Fruit fly (Drosophila melanogaster) whole organism, embryonic: Measurements from ENCODE around the gene CG7366.

ENCODE experiments used
- Adf1 ChIP-seq: fragments of 200-800 bp; sonication (Bioruptor generic); IDR thresholded peaks from 2 replicates; pipeline ENCODE4 v1.3.6; 2022; ENCODE audit warnings: missing biosample characterization, missing genetic modification characterization
- Atf-2 ChIP-seq: fragments of 200-800 bp; sonication (Bioruptor generic); optimal IDR thresholded peaks from 2 replicates; lab custom pipeline; 2016; ENCODE audit warnings: missing biosample characterization, missing genetic modification characterization
- CG11093 ChIP-seq: fragments of 200-800 bp; sonication (Bioruptor generic); IDR thresholded peaks from 3 replicates; pipeline ENCODE4 v1.3.6; 2022; ENCODE audit warnings: missing biosample characterization, missing genetic modification characterization
- CG12236 ChIP-seq: fragments of 200-800 bp; sonication (Bioruptor generic); optimal IDR thresholded peaks from 2 replicates; lab custom pipeline; 2016; ENCODE audit warnings: missing biosample characterization, missing genetic modification characterization
- CG1233 ChIP-seq: fragments of 200-800 bp; sonication (Bioruptor generic); optimal IDR thresholded peaks from 4 replicates; lab custom pipeline; 2018; ENCODE audit warnings: missing biosample characterization, mild to moderate bottlenecking, missing genetic modification characterization
- CG12391 ChIP-seq: fragments of 200-800 bp; sonication (Bioruptor generic); optimal IDR thresholded peaks from 3 replicates; lab custom pipeline; 2018; ENCODE audit warnings: missing biosample characterization, mild to moderate bottlenecking, missing genetic modification characterization, moderate library complexity
- CG12769 ChIP-seq: fragments of 200-800 bp; sonication (Bioruptor generic); optimal IDR thresholded peaks from 2 replicates; lab custom pipeline; 2019; ENCODE audit warnings: missing biosample characterization, mild to moderate bottlenecking, missing genetic modification characterization, moderate library complexity
- CG15073 ChIP-seq: fragments of 200-800 bp; sonication (Bioruptor generic); optimal IDR thresholded peaks from 2 replicates; lab custom pipeline; 2016; ENCODE audit warnings: missing biosample characterization, missing genetic modification characterization
- CG18262 ChIP-seq: fragments of 200-800 bp; optimal IDR thresholded peaks from 3 replicates; lab custom pipeline; 2019; ENCODE audit warnings: missing biosample characterization, mild to moderate bottlenecking, missing genetic modification characterization, moderate library complexity
- CG31388 ChIP-seq: fragments of 200-800 bp; sonication (Bioruptor generic); optimal IDR thresholded peaks from 2 replicates; lab custom pipeline; 2016; ENCODE audit warnings: missing biosample characterization, missing genetic modification characterization
- CG32772 ChIP-seq: fragments of 200-800 bp; sonication (Bioruptor generic); IDR thresholded peaks from 2 replicates; pipeline ENCODE4 v1.3.6; 2022; ENCODE audit warnings: missing biosample characterization, missing genetic modification characterization
- CG4328 ChIP-seq: fragments of 200-800 bp; sonication (Bioruptor generic); optimal IDR thresholded peaks from 3 replicates; lab custom pipeline; 2017; ENCODE audit warnings: missing biosample characterization, missing genetic modification reagents, missing genetic modification characterization
- CG4404 ChIP-seq: fragments of 200-800 bp; sonication (Bioruptor generic); IDR thresholded peaks from 2 replicates; pipeline ENCODE4 v1.3.6; 2022; ENCODE audit warnings: missing biosample characterization, missing genetic modification characterization
- CG5180 ChIP-seq: fragments of 200-800 bp; sonication (Bioruptor generic); optimal IDR thresholded peaks from 3 replicates; lab custom pipeline; 2017; ENCODE audit warnings: missing biosample characterization, missing genetic modification characterization, mild to moderate bottlenecking, moderate library complexity, missing genetic modification reagents
- CG5245 ChIP-seq: fragments of 200-800 bp; sonication (Bioruptor generic); optimal IDR thresholded peaks from 3 replicates; lab custom pipeline; 2016; ENCODE audit warnings: missing biosample characterization, missing genetic modification characterization
- CG6254 ChIP-seq: fragments of 200-800 bp; sonication (Bioruptor generic); optimal IDR thresholded peaks from 3 replicates; lab custom pipeline; 2017; ENCODE audit warnings: mild to moderate bottlenecking, missing biosample characterization, missing genetic modification reagents, missing genetic modification characterization
- CG6272 ChIP-seq: fragments of 200-800 bp; sonication (Bioruptor generic); IDR thresholded peaks from 2 replicates; pipeline ENCODE4 v1.3.6; 2022; ENCODE audit warnings: missing biosample characterization, missing genetic modification characterization
- CG7372 ChIP-seq: fragments of 200-800 bp; sonication (Bioruptor generic); IDR thresholded peaks from 2 replicates; pipeline ENCODE4 v1.3.6; 2022; ENCODE audit warnings: missing biosample characterization, missing genetic modification characterization
- CTCF ChIP-seq: fragments of 200-800 bp; sonication (Bioruptor generic); optimal IDR thresholded peaks from 2 replicates; lab custom pipeline; 2017; ENCODE audit warnings: missing biosample characterization, mild to moderate bottlenecking, missing genetic modification characterization, moderate library complexity
- Deaf1 ChIP-seq: fragments of 200-800 bp; optimal IDR thresholded peaks from 3 replicates; lab custom pipeline; 2019; ENCODE audit warnings: missing biosample characterization, mild to moderate bottlenecking, missing genetic modification characterization, moderate library complexity
- E2f2 ChIP-seq: fragments of 200-800 bp; sonication (Bioruptor generic); IDR thresholded peaks from 2 replicates; pipeline ENCODE4 v1.3.6; 2022; ENCODE audit warnings: missing biosample characterization, missing genetic modification characterization
- Ets97D ChIP-seq: fragments of 200-800 bp; sonication (Bioruptor generic); optimal IDR thresholded peaks from 3 replicates; lab custom pipeline; 2016; ENCODE audit warnings: missing biosample characterization, missing genetic modification characterization
- Gsc ChIP-seq: fragments of 200-800 bp; sonication (Bioruptor generic); IDR thresholded peaks from 2 replicates; pipeline ENCODE4 v1.3.6; 2022; ENCODE audit warnings: missing biosample characterization, missing genetic modification characterization
- HHEX ChIP-seq: fragments of 200-800 bp; sonication (Bioruptor generic); optimal IDR thresholded peaks from 3 replicates; lab custom pipeline; 2017; ENCODE audit warnings: missing biosample characterization, mild to moderate bottlenecking, missing genetic modification characterization, missing genetic modification reagents
- HLH4C ChIP-seq: fragments of 200-800 bp; sonication (Bioruptor generic); IDR thresholded peaks from 3 replicates; pipeline ENCODE4 v1.3.6; 2022; ENCODE audit warnings: missing biosample characterization, missing genetic modification characterization; ENCODE audit not compliant: partially characterized antibody
- Hsf ChIP-seq: fragments of 200-800 bp; sonication (Bioruptor generic); optimal IDR thresholded peaks from 3 replicates; lab custom pipeline; 2016; ENCODE audit warnings: missing biosample characterization, missing genetic modification characterization
- NFAT ChIP-seq: fragments of 200-800 bp; sonication (Bioruptor generic); IDR thresholded peaks from 2 replicates; pipeline ENCODE4 v1.3.6; 2022; ENCODE audit warnings: missing biosample characterization, missing genetic modification characterization
- Xrp1 ChIP-seq: fragments of 200-800 bp; sonication (Bioruptor generic); IDR thresholded peaks from 2 replicates; pipeline ENCODE4 v1.3.6; 2022; ENCODE audit warnings: missing biosample characterization, missing genetic modification characterization
- ab ChIP-seq: fragments of 200-800 bp; sonication (Bioruptor generic); optimal IDR thresholded peaks from 2 replicates; lab custom pipeline; 2016; ENCODE audit warnings: missing biosample characterization, missing genetic modification characterization
- ara ChIP-seq: fragments of 200-800 bp; sonication (Bioruptor generic); IDR thresholded peaks from 2 replicates; pipeline ENCODE4 v1.3.6; 2022; ENCODE audit warnings: missing biosample characterization, missing genetic modification characterization
- ase ChIP-seq: fragments of 200-800 bp; sonication (Bioruptor generic); IDR thresholded peaks from 3 replicates; pipeline ENCODE4 v1.3.6; 2022; ENCODE audit warnings: missing biosample characterization, missing genetic modification characterization
- ash1 ChIP-seq: fragments of 200-800 bp; sonication (Bioruptor generic); optimal IDR thresholded peaks from 2 replicates; lab custom pipeline; 2018; ENCODE audit warnings: missing biosample characterization, mild to moderate bottlenecking, missing genetic modification characterization
- br ChIP-seq: fragments of >200 bp; optimal IDR thresholded peaks from 2 replicates; lab custom pipeline; 2017
- bsh ChIP-seq, 2 experiments: fragments of 200-800 bp; sonication (Bioruptor generic); optimal IDR thresholded peaks; 2 replicates each; lab custom pipeline; 2017 to 2018; ENCODE audit warnings: mild to moderate bottlenecking in 2 of 2, missing biosample characterization in 2 of 2, missing genetic modification characterization in 2 of 2, moderate library complexity in 1 of 2
- cad ChIP-seq: fragments of >200 bp; optimal IDR thresholded peaks from 2 replicates; lab custom pipeline; 2017; ENCODE audit warnings: missing biosample characterization, missing genetic modification characterization
- disco-r ChIP-seq: fragments of 200-800 bp; sonication (Bioruptor generic); optimal IDR thresholded peaks from 2 replicates; lab custom pipeline; 2016; ENCODE audit warnings: missing biosample characterization, missing genetic modification characterization
- en ChIP-seq: fragments of 200-800 bp; sonication (Bioruptor generic); optimal IDR thresholded peaks from 2 replicates; lab custom pipeline; 2016; ENCODE audit warnings: missing biosample characterization, missing genetic modification characterization
- fu2 ChIP-seq: fragments of 200-800 bp; sonication (Bioruptor generic); optimal IDR thresholded peaks from 2 replicates; lab custom pipeline; 2016; ENCODE audit warnings: missing biosample characterization, missing genetic modification characterization
- gsb-n ChIP-seq: fragments of 200-800 bp; sonication (Bioruptor generic); optimal IDR thresholded peaks from 3 replicates; lab custom pipeline; 2018; ENCODE audit warnings: missing biosample characterization, mild to moderate bottlenecking, missing genetic modification characterization
- hbn ChIP-seq: fragments of 200-800 bp; sonication (Bioruptor generic); IDR thresholded peaks from 2 replicates; pipeline ENCODE4 v1.3.6; 2022; ENCODE audit warnings: missing biosample characterization, missing genetic modification characterization; ENCODE audit not compliant: partially characterized antibody
- hkb ChIP-seq, 2 experiments: fragments of 200-800 bp in 1 of 2; fragments of >200 bp in 1 of 2; sonication (Bioruptor generic) in 1 of 2; IDR thresholded peaks in 1 of 2; optimal IDR thresholded peaks in 1 of 2; 2 replicates each; pipeline versions ENCODE4 v1.3.6 to Lab custom; 2017 to 2022; ENCODE audit warnings: missing biosample characterization in 1 of 2, missing genetic modification characterization in 1 of 2
- ind ChIP-seq: fragments of 200-800 bp; sonication (Bioruptor generic); optimal IDR thresholded peaks from 3 replicates; lab custom pipeline; 2016; ENCODE audit warnings: missing biosample characterization, missing genetic modification characterization
- lmd ChIP-seq: fragments of 200-800 bp; sonication (Bioruptor generic); IDR thresholded peaks from 2 replicates; pipeline ENCODE4 v1.3.6; 2022; ENCODE audit warnings: missing biosample characterization, missing genetic modification characterization
- onecut ChIP-seq: fragments of 200-800 bp; sonication (Bioruptor generic); IDR thresholded peaks from 2 replicates; pipeline ENCODE4 v1.3.6; 2022; ENCODE audit warnings: missing biosample characterization, missing genetic modification characterization
- pum ChIP-seq: fragments of 200-800 bp; sonication (Bioruptor generic); optimal IDR thresholded peaks from 2 replicates; lab custom pipeline; 2016; ENCODE audit warnings: missing biosample characterization, missing genetic modification characterization
- pzg ChIP-seq: fragments of 200-800 bp; sonication (Bioruptor generic); optimal IDR thresholded peaks from 3 replicates; lab custom pipeline; 2018; ENCODE audit warnings: missing biosample characterization, mild to moderate bottlenecking, missing genetic modification characterization, moderate library complexity
- row ChIP-seq: fragments of 200-800 bp; sonication (Bioruptor generic); IDR thresholded peaks from 3 replicates; pipeline ENCODE4 v1.3.6; 2022; ENCODE audit warnings: missing biosample characterization, missing genetic modification characterization
- sna ChIP-seq: fragments of 200-800 bp; sonication (Bioruptor generic); IDR thresholded peaks from 2 replicates; pipeline ENCODE4 v1.3.6; 2022; ENCODE audit warnings: missing biosample characterization, missing genetic modification characterization; ENCODE audit not compliant: partially characterized antibody
- sr ChIP-seq: fragments of 200-800 bp; sonication (Bioruptor generic); IDR thresholded peaks from 3 replicates; pipeline ENCODE4 v1.3.6; 2022; ENCODE audit warnings: missing biosample characterization, missing genetic modification characterization
- toy ChIP-seq: fragments of 200-800 bp; sonication (Bioruptor generic); IDR thresholded peaks from 2 replicates; pipeline ENCODE4 v1.3.6; 2022; ENCODE audit warnings: missing biosample characterization, missing genetic modification characterization
- wdn ChIP-seq: fragments of 200-800 bp; sonication (Bioruptor generic); IDR thresholded peaks from 2 replicates; pipeline ENCODE4 v1.3.6; 2022; ENCODE audit warnings: missing biosample characterization, missing genetic modification characterization

Gene CG7366

DNA sequence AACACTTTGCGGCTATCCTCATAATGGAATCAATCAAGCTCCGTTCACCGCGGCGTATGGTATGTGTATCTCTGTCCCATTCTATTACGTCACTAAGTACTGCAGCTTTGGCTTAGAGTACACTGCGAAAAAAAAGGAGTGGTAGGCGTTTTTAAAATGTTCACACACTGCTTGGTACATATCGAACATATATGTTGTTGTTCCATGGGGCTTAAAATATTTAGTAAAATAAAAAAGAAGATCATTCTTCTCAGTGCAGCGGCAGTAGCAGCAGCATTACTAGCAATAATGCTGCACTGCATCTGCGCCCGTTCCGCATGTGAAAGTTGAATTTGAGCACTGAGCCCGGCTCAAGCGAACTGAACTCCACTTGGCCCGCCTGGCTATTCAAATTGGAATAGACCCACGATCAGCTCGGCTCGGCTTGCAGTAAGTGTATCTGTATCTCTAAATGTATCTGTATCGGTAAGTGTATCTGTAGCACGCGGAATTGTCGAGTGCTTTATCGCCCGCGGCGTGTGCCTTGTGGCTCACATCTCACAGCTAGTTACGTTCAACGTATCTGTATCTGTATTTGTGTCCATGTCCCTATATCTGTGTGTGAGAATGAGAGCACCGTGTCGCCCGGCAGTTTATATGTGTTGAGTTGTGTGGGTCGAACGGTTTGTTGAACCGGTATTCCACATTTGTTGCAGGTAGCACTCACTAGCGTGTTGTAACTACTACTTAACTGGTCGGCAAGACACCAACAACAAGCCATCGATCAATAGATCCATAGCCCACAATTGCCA, 48.8 kb downstream of the CG7366 start (continued):
- TF ChIP-seq CG6254 (GFP tag; lab: Kevin White, UChicago) (peak; percentile 16), CG12236 (GFP tag; lab: Kevin White, UChicago) (peak; percentile 28), NFAT (no peak), pzg (GFP tag; lab: Kevin White, UChicago) (no peak), CG32772 (peak; percentile 57), CG1233 (no peak), Deaf1 (no peak), Atf-2 (peak; percentile 37), CG31388 (no peak), bsh (GFP tag; optimal IDR thresholded peaks at IDR 0.05; lab: Kevin White, UChicago) (peak; percentile 65 to 69), ash1 (no peak), en (GFP tag; lab: Kevin White, UChicago) (no peak), Ets97D (GFP tag; lab: Kevin White, UChicago) (no peak), ab (GFP tag; lab: Kevin White, UChicago) (peak; percentile 1), CG4404 (GFP tag; lab: Robert Waterston, UW) (no peak), ara (GFP tag; lab: Robert Waterston, UW) (peak; percentile 29; the same call in 1 of the 2 replicates), lmd (peak; percentile 59), Xrp1 (GFP tag; lab: Robert Waterston, UW) (peak; percentile 47; the same call in 1 of the 2 replicates), sna (GFP tag; lab: Robert Waterston, UW) (no peak), HLH4C (no peak), CG7372 (no peak), CG11093 (peak; percentile 26; the same call in 1 of the 3 replicates), CG4328 (GFP tag; lab: Kevin White, UChicago) (peak; percentile 18), sr (GFP tag; lab: Robert Waterston, UW) (peak; percentile 54; the same call in 2 of the 3 replicates), wdn (GFP tag; lab: Robert Waterston, UW) (no peak), disco-r (GFP tag; lab: Kevin White, UChicago) (no peak), gsb-n (tag; lab: Kevin White, UChicago) (peak; percentile 10), hbn (GFP tag; lab: Robert Waterston, UW) (no peak), br (lab: Kevin White, UChicago) (no peak), pum (GFP tag; lab: Kevin White, UChicago) (peak; percentile 54), ase (GFP tag; lab: Robert Waterston, UW) (peak; percentile 60; the same call in 1 of the 3 replicates), CG15073 (GFP tag; lab: Kevin White, UChicago) (no peak), row (GFP tag; lab: Robert Waterston, UW) (peak; percentile 63), CG12769 (tag; lab: Kevin White, UChicago) (peak; percentile 5), cad (GFP tag; lab: Kevin White, UChicago) (no peak), CG18262 (tag; lab: Kevin White, UChicago) (peak; percentile 41), hkb (optimal IDR thresholded peaks at IDR 0.05; lab: Kevin White, UChicago) (no peak), hkb (GFP tag; IDR thresholded peaks at IDR 0.05; lab: Robert Waterston, UW) (peak; percentile 76), Adf1 (GFP tag; lab: Robert Waterston, UW) (no peak), fu2 (GFP tag; lab: Kevin White, UChicago) (no peak), CG5180 (GFP tag; lab: Kevin White, UChicago) (peak; percentile 49), Hsf (peak; percentile 44), onecut (GFP tag; lab: Robert Waterston, UW) (peak; percentile 44; the same call in 1 of the 2 replicates), CG5245 (peak; percentile 46), Gsc (GFP tag; lab: Robert Waterston, UW) (peak; percentile 46; the same call in 1 of the 2 replicates), HHEX (peak; percentile 58), CG12391 (peak; percentile 49), E2f2 (GFP tag; lab: Robert Waterston, UW) (no peak), CTCF (GFP tag; lab: Kevin White, UChicago) (no peak), toy (GFP tag; lab: Robert Waterston, UW) (no peak), ind (GFP tag; lab: Kevin White, UChicago) (peak; percentile 64), CG6272 (GFP tag; lab: Robert Waterston, UW) (no peak)
